Fruit fly (Drosophila melanogaster): ENCODE data around the gene CG4678.

The CG4678 gene

DNA sequence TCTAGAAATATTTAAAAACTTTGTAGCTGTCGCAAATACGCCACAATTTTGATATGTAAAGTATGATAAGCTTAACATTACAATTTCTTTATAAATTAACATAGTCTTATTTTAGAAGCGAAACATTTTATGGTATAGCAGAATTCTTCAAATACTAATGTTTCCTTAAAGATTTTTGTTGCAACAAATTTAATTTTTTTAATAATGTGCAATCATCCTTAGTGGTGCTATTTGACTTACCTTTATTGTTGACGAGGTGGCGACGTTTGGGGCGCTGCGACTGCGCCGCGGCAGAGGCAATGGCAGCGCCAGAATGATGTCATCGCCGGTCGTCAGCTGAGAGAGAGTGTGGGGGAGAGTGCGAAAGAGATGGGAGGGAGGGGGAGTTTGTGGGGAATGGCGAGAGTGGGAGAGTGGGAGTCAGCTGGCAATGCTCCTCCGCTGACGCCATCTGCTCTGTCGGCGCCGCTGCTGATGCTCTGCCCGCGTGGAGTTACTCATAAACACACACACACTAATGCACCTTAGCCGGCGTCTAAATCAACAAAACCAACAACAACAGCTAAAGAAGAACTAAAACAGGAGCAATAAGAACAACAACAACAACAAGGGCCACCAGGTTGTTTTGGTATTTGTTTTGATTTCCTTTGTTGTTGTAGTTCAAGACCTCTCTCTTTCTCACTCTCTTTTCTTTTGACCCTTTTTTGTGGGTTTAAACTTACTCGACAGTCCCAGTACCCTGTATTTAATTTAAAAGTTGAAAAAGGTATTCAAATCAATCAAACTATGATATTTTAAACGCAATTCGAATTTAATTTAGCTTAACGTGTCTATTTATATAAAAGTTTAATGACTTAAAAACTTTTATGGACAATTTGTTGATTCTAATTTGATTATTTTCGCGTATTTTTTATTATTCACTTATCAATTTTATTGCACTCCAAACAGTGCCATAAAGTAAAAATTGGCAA lies 27.6 kb downstream of the CG4678 start (continued):
- no peak for TF ChIP-seq Dll (GFP tag; IDR thresholded peaks at IDR 0.05; ENCODE audit: partially characterized antibody)
- TF ChIP-seq toy (GFP tag; IDR thresholded peaks at IDR 0.05) = no peak
- 0 out of 2 replicates have a peak, but pooled peaks have one; percentile 24 for TF ChIP-seq CG10959 (GFP tag; IDR thresholded peaks at IDR 0.05)
- TF ChIP-seq Dfd (GFP tag; optimal IDR thresholded peaks at IDR 0.05) = no peak
- no peak for TF ChIP-seq CG8359 (GFP tag; optimal IDR thresholded peaks at IDR 0.05; ENCODE audit: borderline replicate concordance)
- TF ChIP-seq insv (GFP tag; optimal IDR thresholded peaks at IDR 0.05) = no peak
- TF ChIP-seq CG3838 (GFP tag; optimal IDR thresholded peaks at IDR 0.05) = no peak
- peak; percentile 45 for TF ChIP-seq CG17359 (tag; optimal IDR thresholded peaks at IDR 0.05)
- TF ChIP-seq CG6765 (GFP tag; optimal IDR thresholded peaks at IDR 0.05) = no peak
- peak; percentile 69 for TF ChIP-seq tgo (GFP tag; IDR thresholded peaks at IDR 0.05)
- peak; percentile 51 for TF ChIP-seq Nf-YC (tag; optimal IDR thresholded peaks at IDR 0.05)
- no peak for TF ChIP-seq hbn (GFP tag; IDR thresholded peaks at IDR 0.05; ENCODE audit: partially characterized antibody)
- TF ChIP-seq CG10267 (tag; optimal IDR thresholded peaks at IDR 0.05) = peak; percentile 43
- TF ChIP-seq ro (GFP tag; IDR thresholded peaks at IDR 0.05) = peak; percentile 26; the same call in 1 of the 2 replicates
- TF ChIP-seq CG11504 (tag; optimal IDR thresholded peaks at IDR 0.05) = peak; percentile 86
- TF ChIP-seq onecut (GFP tag; IDR thresholded peaks at IDR 0.05) = peak; percentile 70
- TF ChIP-seq kay (GFP tag; optimal IDR thresholded peaks at IDR 0.05) = peak; percentile 21
- peak; percentile 69 for TF ChIP-seq CG12219 (GFP tag; optimal IDR thresholded peaks at IDR 0.05)
- TF ChIP-seq Bteb2 (GFP tag; optimal IDR thresholded peaks at IDR 0.05) = peak; percentile 66
- peak; percentile 28 for TF ChIP-seq caup (GFP tag; optimal IDR thresholded peaks at IDR 0.05; ENCODE audit: severe bottlenecking)
- TF ChIP-seq CG2889 (GFP tag; IDR thresholded peaks at IDR 0.05) = no peak
- no peak for TF ChIP-seq gfzf (GFP tag; optimal IDR thresholded peaks at IDR 0.05)
- no peak for TF ChIP-seq gro (GFP tag; optimal IDR thresholded peaks at IDR 0.05)
- no peak for TF ChIP-seq CG2199 (GFP tag; IDR thresholded peaks at IDR 0.05)
- TF ChIP-seq CG9215 (GFP tag; IDR thresholded peaks at IDR 0.05) = peak; percentile 82
- TF ChIP-seq hth (optimal IDR thresholded peaks at IDR 0.05) = no peak
- no peak for TF ChIP-seq Dip2 (GFP tag; IDR thresholded peaks at IDR 0.05)
- peak; percentile 59 for TF ChIP-seq Atf-2 (GFP tag; optimal IDR thresholded peaks at IDR 0.05)
- no peak for TF ChIP-seq bbx (GFP tag; IDR thresholded peaks at IDR 0.05; ENCODE audit: partially characterized antibody)
- peak; percentile 30; the same call in 1 of the 2 replicates for TF ChIP-seq Taf1 (GFP tag; IDR thresholded peaks at IDR 0.05)
- TF ChIP-seq CG10274 (GFP tag; optimal IDR thresholded peaks at IDR 0.05) = no peak
- no peak for TF ChIP-seq CkIIα-i1 (GFP tag; IDR thresholded peaks at IDR 0.05)
- no peak for TF ChIP-seq Dad (GFP tag; optimal IDR thresholded peaks at IDR 0.05)
- TF ChIP-seq jigr1 (GFP tag; IDR thresholded peaks at IDR 0.05) = no peak
- TF ChIP-seq Mes4 (GFP tag; optimal IDR thresholded peaks at IDR 0.05) = peak; percentile 30
- peak; percentile 33 for TF ChIP-seq en (GFP tag; optimal IDR thresholded peaks at IDR 0.05)
- TF ChIP-seq Spps (tag; optimal IDR thresholded peaks at IDR 0.05) = no peak
- peak; percentile 61 for TF ChIP-seq fd96Cb (tag; optimal IDR thresholded peaks at IDR 0.05)
- TF ChIP-seq abd-A (tag; optimal IDR thresholded peaks at IDR 0.05) = no peak
- no peak for TF ChIP-seq corto (GFP tag; optimal IDR thresholded peaks at IDR 0.05)
- peak; percentile 69 for TF ChIP-seq CG9817 (tag; optimal IDR thresholded peaks at IDR 0.05)
- TF ChIP-seq CG3163 (GFP tag; optimal IDR thresholded peaks at IDR 0.05) = no peak
- TF ChIP-seq az2 (GFP tag; optimal IDR thresholded peaks at IDR 0.05) = peak; percentile 74
- TF ChIP-seq Neu2 (GFP tag; optimal IDR thresholded peaks at IDR 0.05; ENCODE audit: borderline replicate concordance) = no peak
- no peak for TF ChIP-seq Doc3 (GFP tag; IDR thresholded peaks at IDR 0.05; ENCODE audit: partially characterized antibody)
- TF ChIP-seq hb (GFP tag; IDR thresholded peaks at IDR 0.05; ENCODE audit: partially characterized antibody) = no peak
- TF ChIP-seq Bgb (GFP tag; IDR thresholded peaks at IDR 0.05; ENCODE audit: partially characterized antibody) = peak; percentile 19; the same call in 1 of the 2 replicates
- peak; percentile 49 for TF ChIP-seq Chrac-16 (GFP tag; optimal IDR thresholded peaks at IDR 0.05)
